ENCODE assay signal across 4 fruit fly cellular contexts in genomic region chrX:9653986-9654688, dm6.
A peak's percentile ranks its signal among the peaks of the same experiment; 100 is the strongest.
TF ChIP-seq lines count a peak whose summit lies in the region.

No protein-coding gene starts in this region.

- no peak for TF ChIP-seq CTCF in whole organism, embryonic (GFP tag; optimal IDR thresholded peaks at IDR 0.05; lab: Kevin White, UChicago)

TF ChIP-seq in whole organism, 6 proteins besides CTCF, POLR2A, EP300 and RAD21:
- no peak for TF ChIP-seq CG8478 (optimal IDR thresholded peaks at IDR 0.05; lab: Kevin White, UChicago)
- peak; percentile 31 to 80 for TF ChIP-seq EcR (GFP tag; optimal IDR thresholded peaks at IDR 0.05; lab: Kevin White, UChicago)
- no peak for TF ChIP-seq pan (optimal IDR thresholded peaks at IDR 0.05; lab: Kevin White, UChicago)
- TF ChIP-seq usp (GFP tag; optimal IDR thresholded peaks at IDR 0.05; lab: Kevin White, UChicago), result no peak
- TF ChIP-seq psq (optimal IDR thresholded peaks at IDR 0.05; lab: Kevin White, UChicago), result no peak

TF ChIP-seq in whole organism, embryonic, 481 proteins besides CTCF, POLR2A, EP300 and RAD21:
- TF ChIP-seq gem (tag; optimal IDR thresholded peaks at IDR 0.05; lab: Kevin White, UChicago) (peak; percentile 7), CG3407 (GFP tag; optimal IDR thresholded peaks at IDR 0.05; lab: Kevin White, UChicago) (no peak), nerfin-1 (tag; optimal IDR thresholded peaks at IDR 0.05; lab: Kevin White, UChicago) (no peak), B-H2 (GFP tag; optimal IDR thresholded peaks at IDR 0.05; lab: Kevin White, UChicago) (no peak), grau (tag; optimal IDR thresholded peaks at IDR 0.05; lab: Kevin White, UChicago) (peak; percentile 38), slbo (GFP tag; IDR thresholded peaks at IDR 0.05; lab: Robert Waterston, UW) (peak; percentile 7; the same call in 1 of the 2 replicates), CG11504 (tag; optimal IDR thresholded peaks at IDR 0.05; lab: Kevin White, UChicago) (peak; percentile 2), crol (GFP tag; IDR thresholded peaks at IDR 0.05; lab: Robert Waterston, UW) (no peak), CG12155 (GFP tag; optimal IDR thresholded peaks at IDR 0.05; lab: Kevin White, UChicago) (no peak)

TF ChIP-seq in whole organism, prepupa, 60 proteins besides CTCF, POLR2A, EP300 and RAD21 (continues in another document):
- no peak for TF ChIP-seq CG11762 (GFP tag; optimal IDR thresholded peaks at IDR 0.05; lab: Kevin White, UChicago; ENCODE audit: insufficient read depth)
- TF ChIP-seq fkh (GFP tag; optimal IDR thresholded peaks at IDR 0.05; lab: Kevin White, UChicago), result no peak
- TF ChIP-seq Met (GFP tag; optimal IDR thresholded peaks at IDR 0.05; lab: Kevin White, UChicago), result no peak
- TF ChIP-seq lz (GFP tag; optimal IDR thresholded peaks at IDR 0.05; lab: Kevin White, UChicago), result no peak
- peak; percentile 52 for TF ChIP-seq CG6808 (GFP tag; optimal IDR thresholded peaks at IDR 0.05; lab: Kevin White, UChicago)
- no peak for TF ChIP-seq CG31627 (GFP tag; optimal IDR thresholded peaks at IDR 0.05; lab: Kevin White, UChicago)
- no peak for TF ChIP-seq Blimp-1 (GFP tag; optimal IDR thresholded peaks at IDR 0.05; lab: Kevin White, UChicago)
- TF ChIP-seq CG9139 (GFP tag; optimal IDR thresholded peaks at IDR 0.05; lab: Kevin White, UChicago), result no peak
- no peak for TF ChIP-seq CG6854 (GFP tag; optimal IDR thresholded peaks at IDR 0.05; lab: Kevin White, UChicago)
- TF ChIP-seq eg (GFP tag; IDR thresholded peaks at IDR 0.05; lab: Robert Waterston, UW), result no peak
- peak in 1 of 2 experiments; percentile 23 for TF ChIP-seq salr (GFP tag; optimal IDR thresholded peaks at IDR 0.05; lab: Kevin White, UChicago)
- TF ChIP-seq Gug (GFP tag; IDR thresholded peaks at IDR 0.05; lab: Robert Waterston, UW), result no peak
- TF ChIP-seq dac (GFP tag; optimal IDR thresholded peaks at IDR 0.05; lab: Kevin White, UChicago), result no peak
- no peak for TF ChIP-seq CG11294 (GFP tag; IDR thresholded peaks at IDR 0.05; lab: Robert Waterston, UW)
- TF ChIP-seq Hr38 (GFP tag; optimal IDR thresholded peaks at IDR 0.05; lab: Kevin White, UChicago), result no peak
- peak; percentile 30 for TF ChIP-seq achi (GFP tag; optimal IDR thresholded peaks at IDR 0.05; lab: Kevin White, UChicago)
- TF ChIP-seq CG6276 (GFP tag; optimal IDR thresholded peaks at IDR 0.05; lab: Kevin White, UChicago), result peak; percentile 51
- TF ChIP-seq CG1621 (tag; optimal IDR thresholded peaks at IDR 0.05; lab: Kevin White, UChicago), result no peak
- TF ChIP-seq CG8119 (GFP tag; IDR thresholded peaks at IDR 0.05; lab: Robert Waterston, UW), result 0 out of 3 replicates have a peak, but pooled peaks have one; percentile 48
- TF ChIP-seq Sox15 (GFP tag; optimal IDR thresholded peaks at IDR 0.05; lab: Kevin White, UChicago), result no peak
- no peak for TF ChIP-seq Lpt (GFP tag; optimal IDR thresholded peaks at IDR 0.05; lab: Kevin White, UChicago)
- no peak for TF ChIP-seq spab (GFP tag; optimal IDR thresholded peaks at IDR 0.05; lab: Kevin White, UChicago)
- peak; percentile 11 for TF ChIP-seq OdsH (GFP tag; optimal IDR thresholded peaks at IDR 0.05; lab: Kevin White, UChicago)
- no peak for TF ChIP-seq svp (GFP tag; lab: Kevin White, UChicago)
- peak; percentile 64 for TF ChIP-seq Eip78C (GFP tag; lab: Kevin White, UChicago)
- TF ChIP-seq Eip75B (GFP tag; optimal IDR thresholded peaks at IDR 0.05; lab: Kevin White, UChicago), result peak; percentile 29
- peak; percentile 39 for TF ChIP-seq CG3032 (tag; optimal IDR thresholded peaks at IDR 0.05; lab: Kevin White, UChicago)
- TF ChIP-seq CG8319 (GFP tag; optimal IDR thresholded peaks at IDR 0.05; lab: Kevin White, UChicago), result no peak
- TF ChIP-seq acj6 (GFP tag; optimal IDR thresholded peaks at IDR 0.05; lab: Kevin White, UChicago), result peak; percentile 21
- peak in 1 of 2 experiments; percentile 7 for TF ChIP-seq ss (GFP tag; optimal IDR thresholded peaks at IDR 0.05; lab: Kevin White, UChicago)
- TF ChIP-seq vri (GFP tag; optimal IDR thresholded peaks at IDR 0.05; lab: Kevin White, UChicago), result no peak
- TF ChIP-seq CG7368 (GFP tag; optimal IDR thresholded peaks at IDR 0.05; lab: Kevin White, UChicago), result no peak
- no peak for TF ChIP-seq Hr39 (GFP tag; optimal IDR thresholded peaks at IDR 0.05; lab: Kevin White, UChicago)
- TF ChIP-seq CG34406 (GFP tag; optimal IDR thresholded peaks at IDR 0.05; lab: Kevin White, UChicago), result no peak
- peak; percentile 37 for TF ChIP-seq CG3919 (GFP tag; optimal IDR thresholded peaks at IDR 0.05; lab: Kevin White, UChicago)
- TF ChIP-seq CG6163 (GFP tag; IDR thresholded peaks at IDR 0.05; lab: Robert Waterston, UW), result no peak
- peak; percentile 60 for TF ChIP-seq CG10631 (GFP tag; optimal IDR thresholded peaks at IDR 0.05; lab: Kevin White, UChicago)
- TF ChIP-seq Sox14 (GFP tag; optimal IDR thresholded peaks at IDR 0.05; lab: Kevin White, UChicago), result peak; percentile 18
- no peak for TF ChIP-seq net (GFP tag; optimal IDR thresholded peaks at IDR 0.05; lab: Kevin White, UChicago)
- no peak for TF ChIP-seq Smox (GFP tag; optimal IDR thresholded peaks at IDR 0.05; lab: Kevin White, UChicago)
- peak; percentile 20 for TF ChIP-seq Hr4 (GFP tag; optimal IDR thresholded peaks at IDR 0.05; lab: Kevin White, UChicago)

TF ChIP-seq in whole organism, pupa, 21 proteins besides CTCF, POLR2A, EP300 and RAD21:
- TF ChIP-seq CG10348 (GFP tag; IDR thresholded peaks at IDR 0.05; lab: Robert Waterston, UW) (no peak), CG34367 (tag; optimal IDR thresholded peaks at IDR 0.05; lab: Kevin White, UChicago) (no peak), CG15710 (tag; optimal IDR thresholded peaks at IDR 0.05; lab: Kevin White, UChicago) (peak; percentile 44), CG12605 (GFP tag; IDR thresholded peaks at IDR 0.05; lab: Robert Waterston, UW) (no peak), CG14655 (GFP tag; optimal IDR thresholded peaks at IDR 0.05; lab: Kevin White, UChicago) (peak; percentile 86), CG4496 (GFP tag; IDR thresholded peaks at IDR 0.05; lab: Robert Waterston, UW) (no peak), EcR (GFP tag; optimal IDR thresholded peaks at IDR 0.05; lab: Kevin White, UChicago) (peak; percentile 97), CG9948 (tag; optimal IDR thresholded peaks at IDR 0.05; lab: Kevin White, UChicago) (peak; percentile 62), CG8159 (tag; optimal IDR thresholded peaks at IDR 0.05; lab: Kevin White, UChicago) (peak; percentile 40), CG32121 (GFP tag; IDR thresholded peaks at IDR 0.05; lab: Robert Waterston, UW) (no peak), fd96Ca (GFP tag; IDR thresholded peaks at IDR 0.05; lab: Robert Waterston, UW) (0 out of 3 replicates have a peak, but pooled peaks have one; percentile 18), rn (GFP tag; IDR thresholded peaks at IDR 0.05; lab: Robert Waterston, UW) (no peak), Ets98B (GFP tag; IDR thresholded peaks at IDR 0.05; lab: Robert Waterston, UW) (no peak), Pif1B (GFP tag; optimal IDR thresholded peaks at IDR 0.05; lab: Kevin White, UChicago) (no peak), Snoo (tag; optimal IDR thresholded peaks at IDR 0.05; lab: Kevin White, UChicago) (no peak), Pif1A (GFP tag; optimal IDR thresholded peaks at IDR 0.05; lab: Kevin White, UChicago) (no peak), CG13204 (GFP tag; optimal IDR thresholded peaks at IDR 0.05; lab: Kevin White, UChicago) (no peak), D1 (tag; optimal IDR thresholded peaks at IDR 0.05; lab: Kevin White, UChicago) (no peak), CG8301 (tag; optimal IDR thresholded peaks at IDR 0.05; lab: Kevin White, UChicago) (peak; percentile 76), gl (tag; optimal IDR thresholded peaks at IDR 0.05; lab: Kevin White, UChicago) (no peak), CG17806 (tag; optimal IDR thresholded peaks at IDR 0.05; lab: Kevin White, UChicago) (peak; percentile 35)
